Fruit fly (Drosophila melanogaster) whole organism, embryonic: ENCODE data around the gene IntS10.

ENCODE experiments used
- Asciz ChIP-seq: fragments of 200-800 bp; sonication (Bioruptor generic); optimal IDR thresholded peaks from 2 replicates; lab custom pipeline; 2017; ENCODE audit warnings: missing biosample characterization, mild to moderate bottlenecking, missing genetic modification characterization, missing genetic modification reagents
- CG10979 ChIP-seq: fragments of 200-800 bp; sonication (Bioruptor generic); optimal IDR thresholded peaks from 2 replicates; lab custom pipeline; 2018; ENCODE audit warnings: missing biosample characterization, mild to moderate bottlenecking, missing genetic modification characterization, moderate library complexity
- CG11398 ChIP-seq: fragments of 200-800 bp; sonication (Bioruptor generic); optimal IDR thresholded peaks from 2 replicates; lab custom pipeline; 2016; ENCODE audit warnings: missing biosample characterization, missing genetic modification characterization
- CG12219 ChIP-seq: fragments of 200-800 bp; sonication (Bioruptor generic); optimal IDR thresholded peaks from 3 replicates; lab custom pipeline; 2018; ENCODE audit warnings: missing biosample characterization, mild to moderate bottlenecking, missing genetic modification characterization
- CG1233 ChIP-seq: fragments of 200-800 bp; sonication (Bioruptor generic); optimal IDR thresholded peaks from 4 replicates; lab custom pipeline; 2018; ENCODE audit warnings: missing biosample characterization, mild to moderate bottlenecking, missing genetic modification characterization
- CG12391 ChIP-seq: fragments of 200-800 bp; sonication (Bioruptor generic); optimal IDR thresholded peaks from 3 replicates; lab custom pipeline; 2018; ENCODE audit warnings: missing biosample characterization, mild to moderate bottlenecking, missing genetic modification characterization, moderate library complexity
- CG13296 ChIP-seq: fragments of 200-800 bp; sonication (Bioruptor generic); optimal IDR thresholded peaks from 3 replicates; lab custom pipeline; 2018; ENCODE audit warnings: missing biosample characterization, mild to moderate bottlenecking, missing genetic modification characterization
- CG14710 ChIP-seq: fragments of 200-800 bp; sonication (Bioruptor generic); optimal IDR thresholded peaks from 3 replicates; lab custom pipeline; 2019; ENCODE audit warnings: missing biosample characterization, mild to moderate bottlenecking, missing genetic modification characterization, moderate library complexity
- CG1602 ChIP-seq: fragments of 200-800 bp; sonication (Bioruptor generic); optimal IDR thresholded peaks from 3 replicates; lab custom pipeline; 2016; ENCODE audit warnings: missing biosample characterization, missing genetic modification characterization
- CG2116 ChIP-seq: fragments of 200-800 bp; sonication (Bioruptor generic); optimal IDR thresholded peaks from 3 replicates; lab custom pipeline; 2018; ENCODE audit warnings: missing biosample characterization, mild to moderate bottlenecking, missing genetic modification characterization
- CG2199 ChIP-seq: fragments of 200-800 bp; sonication (Bioruptor generic); IDR thresholded peaks from 3 replicates; pipeline ENCODE4 v1.3.6; 2022; ENCODE audit warnings: missing biosample characterization, missing genetic modification characterization
- CG2678 ChIP-seq: fragments of 200-800 bp; sonication (Bioruptor generic); optimal IDR thresholded peaks from 3 replicates; lab custom pipeline; 2019; ENCODE audit warnings: missing biosample characterization, mild to moderate bottlenecking, missing genetic modification characterization, moderate library complexity
- CG2875 ChIP-seq: fragments of 200-800 bp; sonication (Bioruptor generic); optimal IDR thresholded peaks from 2 replicates; lab custom pipeline; 2017; ENCODE audit warnings: missing biosample characterization, mild to moderate bottlenecking, missing genetic modification characterization, missing genetic modification reagents
- CG30403 ChIP-seq: fragments of 200-800 bp; sonication (Bioruptor generic); optimal IDR thresholded peaks from 3 replicates; lab custom pipeline; 2016; ENCODE audit warnings: missing biosample characterization, missing genetic modification characterization
- CG30431 ChIP-seq: fragments of 200-800 bp; sonication (Bioruptor generic); optimal IDR thresholded peaks from 2 replicates; lab custom pipeline; 2017; ENCODE audit warnings: missing biosample characterization, missing genetic modification characterization
- CG4404 ChIP-seq: fragments of 200-800 bp; sonication (Bioruptor generic); IDR thresholded peaks from 2 replicates; pipeline ENCODE4 v1.3.6; 2022; ENCODE audit warnings: missing biosample characterization, missing genetic modification characterization
- CG4424 ChIP-seq: fragments of 200-800 bp; sonication (Bioruptor generic); optimal IDR thresholded peaks from 3 replicates; lab custom pipeline; 2016; ENCODE audit warnings: missing biosample characterization, missing genetic modification characterization
- CG8944 ChIP-seq: fragments of 200-800 bp; sonication (Bioruptor generic); optimal IDR thresholded peaks from 3 replicates; lab custom pipeline; 2016; ENCODE audit warnings: missing biosample characterization, missing genetic modification characterization
- CG9215 ChIP-seq: fragments of 200-800 bp; sonication (Bioruptor generic); IDR thresholded peaks from 2 replicates; pipeline ENCODE4 v1.3.6; 2022; ENCODE audit warnings: missing biosample characterization, missing genetic modification characterization
- CG9727 ChIP-seq: fragments of 200-800 bp; sonication (Bioruptor generic); optimal IDR thresholded peaks from 3 replicates; lab custom pipeline; 2017; ENCODE audit warnings: missing biosample characterization, mild to moderate bottlenecking, missing genetic modification characterization
- D ChIP-seq, 2 experiments: fragments of 200-800 bp in 1 of 2; fragments of >200 bp in 1 of 2; sonication (Bioruptor generic) in 1 of 2; optimal IDR thresholded peaks; 2 replicates in 1 of 2; 3 replicates in 1 of 2; lab custom pipeline; 2017; ENCODE audit warnings: mild to moderate bottlenecking in 1 of 2, missing biosample characterization in 1 of 2, missing genetic modification characterization in 1 of 2, missing genetic modification reagents in 1 of 2
- Dbx ChIP-seq: fragments of 200-800 bp; sonication (Bioruptor generic); IDR thresholded peaks from 3 replicates; pipeline ENCODE4 v1.3.6; 2022; ENCODE audit warnings: missing biosample characterization, missing genetic modification characterization
- Dp ChIP-seq: fragments of 200-800 bp; sonication (Bioruptor generic); optimal IDR thresholded peaks from 2 replicates; lab custom pipeline; 2018; ENCODE audit warnings: missing biosample characterization, mild to moderate bottlenecking, missing genetic modification characterization, moderate library complexity
- E2f1 ChIP-seq: fragments of 200-800 bp; sonication (Bioruptor generic); IDR thresholded peaks from 2 replicates; pipeline ENCODE4 v1.3.6; 2022; ENCODE audit warnings: missing biosample characterization, missing genetic modification characterization
- Ets97D ChIP-seq: fragments of 200-800 bp; sonication (Bioruptor generic); optimal IDR thresholded peaks from 3 replicates; lab custom pipeline; 2016; ENCODE audit warnings: missing biosample characterization, missing genetic modification characterization
- Fer3 ChIP-seq: fragments of 200-800 bp; sonication (Bioruptor generic); optimal IDR thresholded peaks from 2 replicates; lab custom pipeline; 2018; ENCODE audit warnings: missing biosample characterization, mild to moderate bottlenecking, missing genetic modification characterization, moderate library complexity
- Gug ChIP-seq: fragments of 200-800 bp; sonication (Bioruptor generic); IDR thresholded peaks from 4 replicates; pipeline ENCODE4 v1.3.6; 2022; ENCODE audit warnings: missing biosample characterization, missing genetic modification characterization
- Kr ChIP-seq: fragments of 200-800 bp; sonication (Bioruptor generic); optimal IDR thresholded peaks from 2 replicates; lab custom pipeline; 2017; ENCODE audit warnings: missing biosample characterization, mild to moderate bottlenecking, missing genetic modification characterization
- Lhr ChIP-seq: fragments of 200-800 bp; sonication (Bioruptor generic); optimal IDR thresholded peaks from 3 replicates; lab custom pipeline; 2017; ENCODE audit warnings: mild to moderate bottlenecking, missing biosample characterization, missing genetic modification reagents, missing genetic modification characterization
- Lpt ChIP-seq: fragments of >200 bp; optimal IDR thresholded peaks from 2 replicates; lab custom pipeline; 2018; ENCODE audit warnings: missing biosample characterization, missing genetic modification characterization
- Med ChIP-seq: fragments of 200-800 bp; sonication (Bioruptor generic); peaks from one replicate; lab custom pipeline; 2016; ENCODE audit warnings: missing biosample characterization, missing genetic modification characterization, mild to moderate bottlenecking, inconsistent platforms, moderate library complexity
- Sox100B ChIP-seq: fragments of 200-800 bp; sonication (Bioruptor generic); optimal IDR thresholded peaks from 3 replicates; lab custom pipeline; 2018; ENCODE audit warnings: missing biosample characterization, mild to moderate bottlenecking, missing genetic modification characterization
- Ssrp ChIP-seq: fragments of 200-800 bp; sonication (Bioruptor generic); optimal IDR thresholded peaks from 2 replicates; lab custom pipeline; 2018; ENCODE audit warnings: missing biosample characterization, mild to moderate bottlenecking, missing genetic modification characterization, moderate library complexity
- Vsx1 ChIP-seq: fragments of 200-800 bp; sonication (Bioruptor generic); optimal IDR thresholded peaks from 2 replicates; lab custom pipeline; 2017; ENCODE audit warnings: missing biosample characterization, mild to moderate bottlenecking, missing genetic modification characterization, missing genetic modification reagents
- Xbp1 ChIP-seq: fragments of 200-800 bp; sonication (Bioruptor generic); optimal IDR thresholded peaks from 3 replicates; lab custom pipeline; 2016; ENCODE audit warnings: missing biosample characterization, mild to moderate bottlenecking, missing genetic modification characterization
- ap ChIP-seq: fragments of 200-800 bp; sonication (Bioruptor generic); IDR thresholded peaks from 2 replicates; pipeline ENCODE4 v1.3.6; 2022; ENCODE audit warnings: missing biosample characterization, missing genetic modification characterization
- ara ChIP-seq: fragments of 200-800 bp; sonication (Bioruptor generic); IDR thresholded peaks from 2 replicates; pipeline ENCODE4 v1.3.6; 2022; ENCODE audit warnings: missing biosample characterization, missing genetic modification characterization
- ato ChIP-seq: fragments of 200-800 bp; sonication (Bioruptor generic); IDR thresholded peaks from 2 replicates; pipeline ENCODE4 v1.3.6; 2022; ENCODE audit warnings: missing biosample characterization, missing genetic modification characterization; ENCODE audit not compliant: partially characterized antibody
- bsh ChIP-seq, 2 experiments: fragments of 200-800 bp; sonication (Bioruptor generic); optimal IDR thresholded peaks; 2 replicates each; lab custom pipeline; 2017 to 2018; ENCODE audit warnings: mild to moderate bottlenecking in 2 of 2, missing biosample characterization in 2 of 2, missing genetic modification characterization in 2 of 2, moderate library complexity in 1 of 2
- ftz-f1 ChIP-seq: fragments of 200-800 bp; sonication (Bioruptor generic); optimal IDR thresholded peaks from 2 replicates; lab custom pipeline; 2016; ENCODE audit warnings: missing biosample characterization, missing genetic modification characterization
- gcm ChIP-seq: fragments of 200-800 bp; sonication (Bioruptor generic); optimal IDR thresholded peaks from 2 replicates; lab custom pipeline; 2019; ENCODE audit warnings: missing biosample characterization, mild to moderate bottlenecking, missing genetic modification characterization, moderate library complexity
- gfzf ChIP-seq: fragments of 200-800 bp; sonication (Bioruptor generic); optimal IDR thresholded peaks from 2 replicates; lab custom pipeline; 2016; ENCODE audit warnings: missing biosample characterization, mild to moderate bottlenecking, missing genetic modification characterization, moderate library complexity
- kay ChIP-seq: fragments of 200-800 bp; sonication (Bioruptor generic); optimal IDR thresholded peaks from 2 replicates; lab custom pipeline; 2016; ENCODE audit warnings: missing biosample characterization, missing genetic modification characterization
- lab ChIP-seq: fragments of 200-800 bp; sonication (Bioruptor generic); optimal IDR thresholded peaks from 3 replicates; lab custom pipeline; 2017; ENCODE audit warnings: missing biosample characterization, missing genetic modification characterization, mild to moderate bottlenecking, moderate library complexity, missing genetic modification reagents
- row ChIP-seq: fragments of 200-800 bp; sonication (Bioruptor generic); IDR thresholded peaks from 3 replicates; pipeline ENCODE4 v1.3.6; 2022; ENCODE audit warnings: missing biosample characterization, missing genetic modification characterization
- sens ChIP-seq: fragments of 200-800 bp; sonication (Bioruptor generic); peaks from one replicate; lab custom pipeline; 2016; ENCODE audit warnings: missing biosample characterization, missing genetic modification characterization
- sim ChIP-seq: fragments of 200-800 bp; sonication (Bioruptor generic); IDR thresholded peaks from 2 replicates; pipeline ENCODE4 v1.3.6; 2022; ENCODE audit warnings: missing biosample characterization, missing genetic modification characterization
- sna ChIP-seq: fragments of 200-800 bp; sonication (Bioruptor generic); IDR thresholded peaks from 2 replicates; pipeline ENCODE4 v1.3.6; 2022; ENCODE audit warnings: missing biosample characterization, missing genetic modification characterization; ENCODE audit not compliant: partially characterized antibody

IntS10 gene

dm6 chr3L:3855194-3855980, 48.9 kb downstream of the IntS10 start (continued):
- TF ChIP-seq Asciz (GFP tag; lab: Kevin White, UChicago) = peak; percentile 3
- no peak for TF ChIP-seq Fer3 (tag; lab: Kevin White, UChicago)
- TF ChIP-seq CG9215 = no peak
- peak; percentile 12 for TF ChIP-seq CG2116 (GFP tag; lab: Kevin White, UChicago)
- peak; percentile 53 for TF ChIP-seq CG2678
- TF ChIP-seq gfzf (GFP tag; lab: Kevin White, UChicago) = no peak
- TF ChIP-seq CG11398 (GFP tag; lab: Kevin White, UChicago) = no peak
- no peak for TF ChIP-seq kay (GFP tag; lab: Kevin White, UChicago)
- TF ChIP-seq gcm (GFP tag; lab: Kevin White, UChicago) = peak; percentile 55
- TF ChIP-seq bsh (GFP tag; optimal IDR thresholded peaks at IDR 0.05; lab: Kevin White, UChicago) = peak in 1 of 2 experiments; percentile 82
- peak; percentile 27 for TF ChIP-seq CG12219 (GFP tag; lab: Kevin White, UChicago)
- TF ChIP-seq E2f1 (GFP tag; lab: Robert Waterston, UW) = 0 out of 2 replicates have a peak, but pooled peaks have one; percentile 22
- TF ChIP-seq Dbx (GFP tag; lab: Robert Waterston, UW) = no peak
- TF ChIP-seq D (optimal IDR thresholded peaks at IDR 0.05; lab: Kevin White, UChicago) = no peak
- peak; percentile 75 for TF ChIP-seq D (GFP tag; optimal IDR thresholded peaks at IDR 0.05; lab: Kevin White, UChicago)
- TF ChIP-seq sens (GFP tag; lab: Kevin White, UChicago) = peak; percentile 93
- TF ChIP-seq Vsx1 (GFP tag; lab: Kevin White, UChicago) = no peak
- TF ChIP-seq Dp (GFP tag; lab: Kevin White, UChicago) = no peak
- peak; percentile 47 for TF ChIP-seq CG30403 (GFP tag; lab: Kevin White, UChicago)
- TF ChIP-seq CG2199 (GFP tag; lab: Robert Waterston, UW) = 0 out of 3 replicates have a peak, but pooled peaks have one; percentile 11
- TF ChIP-seq CG1602 (GFP tag; lab: Kevin White, UChicago) = peak; percentile 53
- TF ChIP-seq row (GFP tag; lab: Robert Waterston, UW) = peak; percentile 76
- peak; percentile 42 for TF ChIP-seq Xbp1 (GFP tag; lab: Kevin White, UChicago)
- peak; percentile 39 for TF ChIP-seq Med (GFP tag; lab: Kevin White, UChicago)
- TF ChIP-seq CG8944 (GFP tag; lab: Kevin White, UChicago) = no peak
- TF ChIP-seq CG1233 = peak; percentile 19
- TF ChIP-seq CG10979 = peak; percentile 78
- no peak for TF ChIP-seq Kr (GFP tag; lab: Kevin White, UChicago)
- peak; percentile 6 for TF ChIP-seq CG30431 (GFP tag; lab: Kevin White, UChicago)
- peak; percentile 8 for TF ChIP-seq lab (GFP tag; lab: Kevin White, UChicago)
- peak; percentile 76 for TF ChIP-seq CG12391 (tag; lab: Kevin White, UChicago)
- TF ChIP-seq sna = no peak
- no peak for TF ChIP-seq CG13296 (GFP tag; lab: Kevin White, UChicago)
- no peak for TF ChIP-seq ftz-f1
- peak; percentile 70 for TF ChIP-seq Ssrp (tag; lab: Kevin White, UChicago)
- TF ChIP-seq ap (GFP tag; lab: Robert Waterston, UW) = 0 out of 2 replicates have a peak, but pooled peaks have one; percentile 4
- peak; percentile 82 for TF ChIP-seq CG9727 (GFP tag; lab: Kevin White, UChicago)
- no peak for TF ChIP-seq Gug (GFP tag; lab: Robert Waterston, UW)
- TF ChIP-seq CG4424 (GFP tag; lab: Kevin White, UChicago) = peak; percentile 54
- TF ChIP-seq Ets97D (GFP tag; lab: Kevin White, UChicago) = no peak
- TF ChIP-seq ara (GFP tag; lab: Robert Waterston, UW) = peak; percentile 77; the same call in 1 of the 2 replicates
- peak; percentile 22 for TF ChIP-seq CG2875 (GFP tag; lab: Kevin White, UChicago)
- no peak for TF ChIP-seq sim (GFP tag; lab: Robert Waterston, UW)
- peak; percentile 32 for TF ChIP-seq Lhr
- TF ChIP-seq Sox100B (GFP tag; lab: Kevin White, UChicago) = peak; percentile 58
- no peak for TF ChIP-seq ato (GFP tag; lab: Robert Waterston, UW)
- peak; percentile 75 for TF ChIP-seq CG14710 (tag; lab: Kevin White, UChicago)
- TF ChIP-seq CG4404 (GFP tag; lab: Robert Waterston, UW) = peak; percentile 66
- no peak for TF ChIP-seq Lpt (GFP tag; lab: Kevin White, UChicago)
